Fruit fly (Drosophila melanogaster): Measurements from ENCODE around the gene CG33630.

The CG33630 gene

dm6 chr3R:10097531-10098295 is 35.3 kb downstream of the CG33630 start (continued):
- TF ChIP-seq CG5245 (GFP tag; optimal IDR thresholded peaks at IDR 0.05) (no peak), tap (tag; optimal IDR thresholded peaks at IDR 0.05) (peak; percentile 76), CG8924 (tag; optimal IDR thresholded peaks at IDR 0.05) (peak; percentile 76), CG11456 (GFP tag; IDR thresholded peaks at IDR 0.05) (peak; percentile 69; the same call in 1 of the 3 replicates), Adf1 (GFP tag; IDR thresholded peaks at IDR 0.05) (peak; percentile 58), CG12236 (GFP tag; optimal IDR thresholded peaks at IDR 0.05) (peak; percentile 45), CG17359 (tag; optimal IDR thresholded peaks at IDR 0.05) (peak; percentile 72), CG7786 (GFP tag; optimal IDR thresholded peaks at IDR 0.05) (peak; percentile 49), ken (GFP tag; IDR thresholded peaks at IDR 0.05) (peak; percentile 51; the same call in 1 of the 3 replicates), D (optimal IDR thresholded peaks at IDR 0.05) (no peak), D (GFP tag; optimal IDR thresholded peaks at IDR 0.05) (peak; percentile 36), Med (GFP tag) (peak; percentile 95), CG9215 (GFP tag; IDR thresholded peaks at IDR 0.05) (peak; percentile 59), ab (GFP tag; optimal IDR thresholded peaks at IDR 0.05) (no peak), Camta (GFP tag; optimal IDR thresholded peaks at IDR 0.05) (peak; percentile 43), Jarid2 (GFP tag; optimal IDR thresholded peaks at IDR 0.05) (peak; percentile 58), dysf (GFP tag; IDR thresholded peaks at IDR 0.05) (peak; percentile 79), lola (GFP tag; optimal IDR thresholded peaks at IDR 0.05) (no peak), CG8290 (GFP tag; optimal IDR thresholded peaks at IDR 0.05) (no peak), CG8290 (tag; optimal IDR thresholded peaks at IDR 0.05) (peak in 1 of 2 experiments; percentile 71), CG2712 (tag; optimal IDR thresholded peaks at IDR 0.05) (peak; percentile 67), Drgx (GFP tag; IDR thresholded peaks at IDR 0.05) (0 out of 2 replicates have a peak, but pooled peaks have one; percentile 6), Blimp-1 (GFP tag; optimal IDR thresholded peaks at IDR 0.05) (peak; percentile 51), vvl (GFP tag; IDR thresholded peaks at IDR 0.05) (peak; percentile 66), CG4424 (GFP tag; optimal IDR thresholded peaks at IDR 0.05) (peak; percentile 11), zen (tag; optimal IDR thresholded peaks at IDR 0.05) (peak; percentile 10), CG2202 (tag; optimal IDR thresholded peaks at IDR 0.05) (no peak), BtbVII (GFP tag; optimal IDR thresholded peaks at IDR 0.05) (peak; percentile 80), jigr1 (GFP tag; IDR thresholded peaks at IDR 0.05) (no peak), Fer3 (tag; optimal IDR thresholded peaks at IDR 0.05) (peak; percentile 83), Aef1 (GFP tag; IDR thresholded peaks at IDR 0.05) (peak; percentile 60), CG10543 (GFP tag; optimal IDR thresholded peaks at IDR 0.05) (peak; percentile 97), ase (GFP tag; IDR thresholded peaks at IDR 0.05) (peak; percentile 47; the same call in 1 of the 3 replicates), CG11560 (tag; IDR thresholded peaks at IDR 0.05) (0 out of 3 replicates have a peak, but pooled peaks have one; percentile 22), Hr39 (optimal IDR thresholded peaks at IDR 0.05) (no peak), her (GFP tag; optimal IDR thresholded peaks at IDR 0.05) (peak; percentile 66), CG9609 (GFP tag; optimal IDR thresholded peaks at IDR 0.05) (peak; percentile 49), Rx (GFP tag; IDR thresholded peaks at IDR 0.05) (peak; percentile 61), CG15601 (tag; optimal IDR thresholded peaks at IDR 0.05) (peak; percentile 14), Chrac-16 (GFP tag; optimal IDR thresholded peaks at IDR 0.05) (peak; percentile 52), CG17361 (GFP tag; IDR thresholded peaks at IDR 0.05) (peak; percentile 60; the same call in 2 of the 3 replicates), ewg (GFP tag; optimal IDR thresholded peaks at IDR 0.05) (peak; percentile 38), Elba2 (GFP tag; optimal IDR thresholded peaks at IDR 0.05) (no peak), CG32772 (GFP tag; IDR thresholded peaks at IDR 0.05) (peak; percentile 22; the same call in 1 of the 2 replicates), NfI (GFP tag; optimal IDR thresholded peaks at IDR 0.05) (peak; percentile 76)

Measured in whole organism, embryonic.